Fruit fly (Drosophila melanogaster) Kc167 (cell line): ENCODE results near the gene Polr2G.

Experiments used
- Myc ChIP-seq: fragments of >200 bp; optimal IDR thresholded peaks from 2 replicates; lab custom pipeline; 2017; ENCODE audit warnings: missing external identifiers
- Sin3A ChIP-seq: fragments of >200 bp; optimal IDR thresholded peaks from 2 replicates; lab custom pipeline; 2018; ENCODE audit warnings: missing external identifiers
- h ChIP-seq: fragments of >200 bp; optimal IDR thresholded peaks from 3 replicates; lab custom pipeline; 2018; ENCODE audit warnings: missing external identifiers
- insv ChIP-seq: fragments of >200 bp; optimal IDR thresholded peaks from 3 replicates; lab custom pipeline; 2018; ENCODE audit warnings: missing external identifiers
- psq ChIP-seq: fragments of >200 bp; optimal IDR thresholded peaks from 2 replicates; lab custom pipeline; 2017; ENCODE audit warnings: missing external identifiers
- ttk ChIP-seq: sonication (Bioruptor generic); optimal IDR thresholded peaks from 2 replicates; lab custom pipeline; 2017; ENCODE audit warnings: missing external identifiers

Gene Polr2G

dm6 chr3R:15242186-15243045 lies 19.4 kb upstream of the Polr2G start, which contains the start of the genes tefu and Hsc70-4:
Gene tefu (minus strand): TSS chr3R:15242236.
Gene Hsc70-4 (plus strand): TSS chr3R:15242687.
- no peak for TF ChIP-seq h (lab: Kevin White, UChicago)
- no peak for TF ChIP-seq psq (lab: Kevin White, UChicago)
- TF ChIP-seq Sin3A: no peak
- no peak for TF ChIP-seq Myc (lab: Kevin White, UChicago)
- TF ChIP-seq ttk (lab: Kevin White, UChicago): no peak

- TF ChIP-seq Myc (lab: Kevin White, UChicago) (no peak), insv (lab: Kevin White, UChicago) (no peak), h (lab: Kevin White, UChicago) (no peak), ttk (lab: Kevin White, UChicago) (no peak), Sin3A (no peak), psq (lab: Kevin White, UChicago) (no peak)
Observed at dm6 chr3R:15231635-15232138, 8.7 kb upstream of the Polr2G start.

dm6 chr3R:15230285-15230684 lies 7.3 kb upstream of the Polr2G start, which contains the start of gene CG34316:
Gene CG34316 (plus strand): TSS chr3R:15230585.
- TF ChIP-seq Myc (lab: Kevin White, UChicago) (no peak), h (lab: Kevin White, UChicago) (no peak), ttk (lab: Kevin White, UChicago) (no peak), Sin3A (no peak), insv (lab: Kevin White, UChicago) (no peak), psq (lab: Kevin White, UChicago) (no peak)

- TF ChIP-seq psq (lab: Kevin White, UChicago) (no peak), Myc (lab: Kevin White, UChicago) (no peak), h (lab: Kevin White, UChicago) (no peak), ttk (lab: Kevin White, UChicago) (no peak), insv (lab: Kevin White, UChicago) (no peak), Sin3A (no peak)
Observed at dm6 chr3R:15229329-15229876, 6.4 kb upstream of the Polr2G start, which contains the start of the genes Art3 and mRpS10. Gene Art3 (minus strand): TSS chr3R:15229408. Gene mRpS10 (plus strand): TSS chr3R:15229665.

- TF ChIP-seq ttk (lab: Kevin White, UChicago): no peak
- TF ChIP-seq Myc (lab: Kevin White, UChicago): no peak
- TF ChIP-seq h (lab: Kevin White, UChicago): no peak
- no peak for TF ChIP-seq insv (lab: Kevin White, UChicago)
- TF ChIP-seq psq (lab: Kevin White, UChicago): no peak
- TF ChIP-seq Sin3A: no peak
Observed at dm6 chr3R:15225279-15225730, 2.3 kb upstream of the Polr2G start, which contains the start of the genes CG31344 and Caf1-55. Gene CG31344 (minus strand): TSS chr3R:15225329. Gene Caf1-55 (plus strand): TSS chr3R:15225576.

dm6 chr3R:15218824-15219576 lies 4.0 kb downstream of the Polr2G start, which contains the start of the genes SIDL and CG12241:
Gene SIDL (minus strand): TSS chr3R:15218874.
Gene CG12241 (plus strand): TSS chr3R:15219256.
- TF ChIP-seq insv (lab: Kevin White, UChicago) (no peak), Sin3A (no peak), h (lab: Kevin White, UChicago) (no peak), psq (lab: Kevin White, UChicago) (no peak), ttk (lab: Kevin White, UChicago) (no peak), Myc (lab: Kevin White, UChicago) (no peak)

dm6 chr3R:15213362-15213989 lies 9.5 kb downstream of the Polr2G start, which contains the start of the genes CG6654 and CG4210:
Gene CG6654 (minus strand): TSS chr3R:15213658.
Gene CG4210 (plus strand): TSS chr3R:15213974.
- no peak for TF ChIP-seq Myc (lab: Kevin White, UChicago)
- no peak for TF ChIP-seq Sin3A
- no peak for TF ChIP-seq insv (lab: Kevin White, UChicago)
- no peak for TF ChIP-seq h (lab: Kevin White, UChicago)
- TF ChIP-seq ttk (lab: Kevin White, UChicago): no peak
- no peak for TF ChIP-seq psq (lab: Kevin White, UChicago)

dm6 chr3R:15208712-15209499 lies 14.1 kb downstream of the Polr2G start, which contains the start of the genes Spn88Eb and Mau2:
Gene Spn88Eb (minus strand): TSS chr3R:15208762.
Gene Mau2 (plus strand): TSS chr3R:15209204.
- TF ChIP-seq psq (lab: Kevin White, UChicago) (no peak), insv (lab: Kevin White, UChicago) (no peak), ttk (lab: Kevin White, UChicago) (no peak), h (lab: Kevin White, UChicago) (no peak), Myc (lab: Kevin White, UChicago) (no peak), Sin3A (no peak)

- no peak for TF ChIP-seq psq (lab: Kevin White, UChicago)
Observed at dm6 chr3R:15206273-15206672, 16.7 kb downstream of the Polr2G start, which contains the start of gene Spn88Ea. Gene Spn88Ea (minus strand): TSS chr3R:15206447.
